Fruit fly (Drosophila melanogaster): ENCODE results near the gene CG12986.

The CG12986 gene

dm6 chrX:17782058-17782457 lies 37.4 kb downstream of the CG12986 start (continued):
- TF ChIP-seq nmo (GFP tag; optimal IDR thresholded peaks at IDR 0.05) (peak; percentile 55), odd (GFP tag; optimal IDR thresholded peaks at IDR 0.05) (no peak), CG12219 (GFP tag; optimal IDR thresholded peaks at IDR 0.05) (peak; percentile 16), Xrp1 (GFP tag; IDR thresholded peaks at IDR 0.05) (peak; percentile 56; the same call in 1 of the 2 replicates), CG30403 (GFP tag; optimal IDR thresholded peaks at IDR 0.05) (no peak), CG12155 (GFP tag; optimal IDR thresholded peaks at IDR 0.05) (no peak), Tbp (GFP tag; optimal IDR thresholded peaks at IDR 0.05) (no peak), Rx (GFP tag; IDR thresholded peaks at IDR 0.05) (no peak), Atf3 (GFP tag; optimal IDR thresholded peaks at IDR 0.05) (no peak), Trl (optimal IDR thresholded peaks at IDR 0.05) (no peak), Trl (GFP tag; optimal IDR thresholded peaks at IDR 0.05) (no peak), sima (GFP tag; optimal IDR thresholded peaks at IDR 0.05) (no peak), pros (GFP tag; optimal IDR thresholded peaks at IDR 0.05) (peak; percentile 17), tna (GFP tag; IDR thresholded peaks at IDR 0.05; ENCODE audit: partially characterized antibody) (no peak), sqz (GFP tag; optimal IDR thresholded peaks at IDR 0.05) (no peak), CG8388 (GFP tag; optimal IDR thresholded peaks at IDR 0.05) (peak; percentile 60), CG15011 (GFP tag; optimal IDR thresholded peaks at IDR 0.05) (no peak), CG15696 (tag; optimal IDR thresholded peaks at IDR 0.05) (peak; percentile 44), emc (GFP tag; optimal IDR thresholded peaks at IDR 0.05) (no peak), GATAe (GFP tag; conservative IDR thresholded peaks at IDR 0.05) (no peak), CG7357 (GFP tag; IDR thresholded peaks at IDR 0.05) (no peak), onecut (GFP tag; IDR thresholded peaks at IDR 0.05) (peak; percentile 8; the same call in 1 of the 2 replicates), CG9609 (GFP tag; optimal IDR thresholded peaks at IDR 0.05) (no peak), Doc3 (GFP tag; IDR thresholded peaks at IDR 0.05; ENCODE audit: partially characterized antibody) (no peak), CG4360 (GFP tag; IDR thresholded peaks at IDR 0.05) (no peak), Antp (GFP tag; optimal IDR thresholded peaks at IDR 0.05) (no peak), ara (GFP tag; IDR thresholded peaks at IDR 0.05) (peak; percentile 32; the same call in 1 of the 2 replicates), aop (GFP tag; IDR thresholded peaks at IDR 0.05) (no peak), Dbx (GFP tag; IDR thresholded peaks at IDR 0.05) (no peak), Hr39 (optimal IDR thresholded peaks at IDR 0.05) (no peak), Dref (GFP tag; IDR thresholded peaks at IDR 0.05) (no peak), CG2116 (GFP tag; optimal IDR thresholded peaks at IDR 0.05) (no peak), CG14710 (tag; optimal IDR thresholded peaks at IDR 0.05) (peak; percentile 41), en (GFP tag; optimal IDR thresholded peaks at IDR 0.05) (no peak), BtbVII (GFP tag; optimal IDR thresholded peaks at IDR 0.05) (no peak), CG16863 (GFP tag; optimal IDR thresholded peaks at IDR 0.05) (no peak), CG1602 (GFP tag; optimal IDR thresholded peaks at IDR 0.05) (no peak), CG10274 (GFP tag; optimal IDR thresholded peaks at IDR 0.05) (no peak), YL-1 (GFP tag; optimal IDR thresholded peaks at IDR 0.05) (no peak), eve (GFP tag; optimal IDR thresholded peaks at IDR 0.05) (peak in 1 of 2 experiments; percentile 36), MESR4 (GFP tag; optimal IDR thresholded peaks at IDR 0.05) (no peak), Dp (GFP tag; optimal IDR thresholded peaks at IDR 0.05) (no peak), CG2889 (GFP tag; IDR thresholded peaks at IDR 0.05) (no peak), CG3847 (GFP tag; IDR thresholded peaks at IDR 0.05) (no peak), Atf6 (GFP tag; IDR thresholded peaks at IDR 0.05) (no peak), CG14965 (GFP tag; optimal IDR thresholded peaks at IDR 0.05; ENCODE audit: borderline replicate concordance) (no peak), CG10267 (tag; optimal IDR thresholded peaks at IDR 0.05) (peak; percentile 48), dmrt99B (tag; optimal IDR thresholded peaks at IDR 0.05) (peak; percentile 69), CG2678 (tag; optimal IDR thresholded peaks at IDR 0.05) (peak; percentile 62), CG7987 (GFP tag; optimal IDR thresholded peaks at IDR 0.05) (no peak), CG9727 (GFP tag; optimal IDR thresholded peaks at IDR 0.05) (peak; percentile 41), fd96Cb (tag; optimal IDR thresholded peaks at IDR 0.05) (peak; percentile 22), HLH4C (GFP tag; IDR thresholded peaks at IDR 0.05; ENCODE audit: partially characterized antibody) (no peak)
